Fruit fly (Drosophila melanogaster) whole organism, embryonic: Measurements from ENCODE around the gene CG31224.

ENCODE experiments used
- Adf1 ChIP-seq: fragments of 200-800 bp; sonication (Bioruptor generic); IDR thresholded peaks from 2 replicates; pipeline ENCODE4 v1.3.6; 2022; ENCODE audit warnings: missing biosample characterization, missing genetic modification characterization
- Awh ChIP-seq: fragments of 200-800 bp; sonication (Bioruptor generic); IDR thresholded peaks from 2 replicates; pipeline ENCODE4, ENCODE4 v1.3.6; 2022; ENCODE audit warnings: missing biosample characterization, missing genetic modification characterization
- CG10959 ChIP-seq: fragments of 200-800 bp; sonication (Bioruptor generic); IDR thresholded peaks from 2 replicates; pipeline ENCODE4 v1.3.6; 2022; ENCODE audit warnings: missing biosample characterization, missing genetic modification characterization
- CG11093 ChIP-seq: fragments of 200-800 bp; sonication (Bioruptor generic); IDR thresholded peaks from 3 replicates; pipeline ENCODE4 v1.3.6; 2022; ENCODE audit warnings: missing biosample characterization, missing genetic modification characterization
- CG13424 ChIP-seq: fragments of 200-800 bp; sonication (Bioruptor generic); optimal IDR thresholded peaks from 2 replicates; lab custom pipeline; 2019; ENCODE audit warnings: missing biosample characterization, mild to moderate bottlenecking, missing genetic modification characterization, moderate library complexity
- CG13624 ChIP-seq: fragments of 200-800 bp; sonication (Bioruptor generic); optimal IDR thresholded peaks from 2 replicates; lab custom pipeline; 2016; ENCODE audit warnings: missing biosample characterization, missing genetic modification characterization
- CG15479 ChIP-seq: fragments of 200-800 bp; sonication (Bioruptor generic); optimal IDR thresholded peaks from 3 replicates; lab custom pipeline; 2019; ENCODE audit warnings: missing biosample characterization, mild to moderate bottlenecking, missing genetic modification characterization, moderate library complexity
- CG15601 ChIP-seq: fragments of 200-800 bp; sonication (Bioruptor generic); optimal IDR thresholded peaks from 3 replicates; lab custom pipeline; 2019; ENCODE audit warnings: missing biosample characterization, mild to moderate bottlenecking, missing genetic modification characterization, moderate library complexity
- CG16863 ChIP-seq: fragments of 200-800 bp; sonication (Bioruptor generic); optimal IDR thresholded peaks from 3 replicates; lab custom pipeline; 2016; ENCODE audit warnings: missing biosample characterization, missing genetic modification characterization
- CG17328 ChIP-seq: fragments of 200-800 bp; sonication (Bioruptor generic); IDR thresholded peaks from 2 replicates; pipeline ENCODE4 v1.3.6; 2022; ENCODE audit warnings: missing biosample characterization, missing genetic modification characterization
- CG18262 ChIP-seq: fragments of 200-800 bp; optimal IDR thresholded peaks from 3 replicates; lab custom pipeline; 2019; ENCODE audit warnings: missing biosample characterization, mild to moderate bottlenecking, missing genetic modification characterization, moderate library complexity
- CG18599 ChIP-seq: fragments of 200-800 bp; sonication (Bioruptor generic); optimal IDR thresholded peaks from 3 replicates; lab custom pipeline; 2017; ENCODE audit warnings: missing biosample characterization, missing genetic modification characterization, mild to moderate bottlenecking, moderate library complexity, missing genetic modification reagents
- CG3407 ChIP-seq: fragments of 200-800 bp; sonication (Bioruptor generic); optimal IDR thresholded peaks from 2 replicates; lab custom pipeline; 2018; ENCODE audit warnings: missing biosample characterization, mild to moderate bottlenecking, missing genetic modification characterization
- CG34224 ChIP-seq: fragments of 200-800 bp; sonication (Bioruptor generic); IDR thresholded peaks from 3 replicates; pipeline ENCODE4 v1.3.6; 2022; ENCODE audit warnings: missing biosample characterization, missing genetic modification characterization; ENCODE audit not compliant: partially characterized antibody
- CG3726 ChIP-seq: fragments of 200-800 bp; sonication (Bioruptor generic); IDR thresholded peaks from 3 replicates; pipeline ENCODE4, ENCODE4 v1.3.6; 2022; ENCODE audit warnings: missing biosample characterization, missing genetic modification characterization
- CG6813 ChIP-seq: fragments of 200-800 bp; sonication (Bioruptor generic); optimal IDR thresholded peaks from 2 replicates; lab custom pipeline; 2017; ENCODE audit warnings: missing biosample characterization, missing genetic modification characterization, mild to moderate bottlenecking, moderate library complexity, missing genetic modification reagents
- CG8359 ChIP-seq: fragments of 200-800 bp; sonication (Bioruptor generic); optimal IDR thresholded peaks from 2 replicates; lab custom pipeline; 2017; ENCODE audit warnings: missing biosample characterization, mild to moderate bottlenecking, missing genetic modification characterization, borderline replicate concordance
- CG9437 ChIP-seq: fragments of 200-800 bp; sonication (Bioruptor generic); optimal IDR thresholded peaks from 2 replicates; lab custom pipeline; 2018; ENCODE audit warnings: missing biosample characterization, mild to moderate bottlenecking, missing genetic modification characterization
- CG9727 ChIP-seq: fragments of 200-800 bp; sonication (Bioruptor generic); optimal IDR thresholded peaks from 3 replicates; lab custom pipeline; 2017; ENCODE audit warnings: missing biosample characterization, mild to moderate bottlenecking, missing genetic modification characterization
- Dip3 ChIP-seq: fragments of 200-800 bp; sonication (Bioruptor generic); optimal IDR thresholded peaks from 3 replicates; lab custom pipeline; 2016; ENCODE audit warnings: missing biosample characterization, missing genetic modification characterization
- Dp ChIP-seq: fragments of 200-800 bp; sonication (Bioruptor generic); optimal IDR thresholded peaks from 2 replicates; lab custom pipeline; 2018; ENCODE audit warnings: missing biosample characterization, mild to moderate bottlenecking, missing genetic modification characterization, moderate library complexity
- Fer2 ChIP-seq: fragments of 200-800 bp; sonication (Bioruptor generic); optimal IDR thresholded peaks from 2 replicates; lab custom pipeline; 2018; ENCODE audit warnings: missing biosample characterization, mild to moderate bottlenecking, missing genetic modification characterization, moderate library complexity
- GATAe ChIP-seq: fragments of 200-800 bp; sonication (Bioruptor generic); conservative IDR thresholded peaks from 2 replicates; pipeline ENCODE4 v1.3.6; 2022; ENCODE audit warnings: missing biosample characterization, missing genetic modification characterization
- Hmr ChIP-seq: fragments of 200-800 bp; sonication (Bioruptor generic); optimal IDR thresholded peaks from 3 replicates; lab custom pipeline; 2017; ENCODE audit warnings: mild to moderate bottlenecking, missing biosample characterization, missing genetic modification reagents, missing genetic modification characterization
- Hr51 ChIP-seq, 2 experiments: fragments of 200-800 bp; sonication (Bioruptor generic); optimal IDR thresholded peaks; 2 replicates in 1 of 2; 3 replicates in 1 of 2; lab custom pipeline; 2016 to 2018; ENCODE audit warnings: missing biosample characterization in 2 of 2, missing genetic modification characterization in 2 of 2, mild to moderate bottlenecking in 1 of 2, moderate library complexity in 1 of 2
- Lpt ChIP-seq: fragments of >200 bp; optimal IDR thresholded peaks from 2 replicates; lab custom pipeline; 2018; ENCODE audit warnings: missing biosample characterization, missing genetic modification characterization
- Ptx1 ChIP-seq: fragments of 200-800 bp; sonication (Bioruptor generic); IDR thresholded peaks from 2 replicates; pipeline ENCODE4 v1.3.6; 2022; ENCODE audit warnings: missing biosample characterization, missing genetic modification characterization
- Taf1 ChIP-seq: fragments of 200-800 bp; sonication (Bioruptor generic); IDR thresholded peaks from 2 replicates; pipeline ENCODE4 v1.3.6; 2022; ENCODE audit warnings: missing biosample characterization, missing genetic modification characterization
- Tbp ChIP-seq: fragments of >200 bp; optimal IDR thresholded peaks from 2 replicates; lab custom pipeline; 2018; ENCODE audit warnings: missing biosample characterization, missing genetic modification characterization
- YL-1 ChIP-seq: fragments of 200-800 bp; sonication (Bioruptor generic); optimal IDR thresholded peaks from 3 replicates; lab custom pipeline; 2017; ENCODE audit warnings: missing biosample characterization, mild to moderate bottlenecking, missing genetic modification characterization
- corto ChIP-seq: fragments of 200-800 bp; sonication (Bioruptor generic); optimal IDR thresholded peaks from 2 replicates; lab custom pipeline; 2016; ENCODE audit warnings: missing biosample characterization, mild to moderate bottlenecking, missing genetic modification characterization, moderate library complexity
- cwo ChIP-seq: fragments of 200-800 bp; sonication (Bioruptor generic); optimal IDR thresholded peaks from 3 replicates; lab custom pipeline; 2017; ENCODE audit warnings: missing biosample characterization, missing genetic modification characterization, mild to moderate bottlenecking, moderate library complexity, missing genetic modification reagents
- gem ChIP-seq: fragments of 200-800 bp; sonication (Bioruptor generic); optimal IDR thresholded peaks from 2 replicates; lab custom pipeline; 2019; ENCODE audit warnings: missing biosample characterization, mild to moderate bottlenecking, missing genetic modification characterization, moderate library complexity
- lmd ChIP-seq: fragments of 200-800 bp; sonication (Bioruptor generic); IDR thresholded peaks from 2 replicates; pipeline ENCODE4 v1.3.6; 2022; ENCODE audit warnings: missing biosample characterization, missing genetic modification characterization
- lola ChIP-seq, 3 experiments: fragments of >200 bp in 2 of 3; fragments of 200-800 bp in 1 of 3; sonication (Bioruptor generic) in 1 of 3; optimal IDR thresholded peaks; 2 replicates each; lab custom pipeline; 2017 to 2019; ENCODE audit warnings: missing biosample characterization in 3 of 3, missing genetic modification characterization in 3 of 3, mild to moderate bottlenecking in 1 of 3, moderate library complexity in 1 of 3
- mam ChIP-seq: fragments of 200-800 bp; sonication (Bioruptor generic); optimal IDR thresholded peaks from 3 replicates; lab custom pipeline; 2016; ENCODE audit warnings: missing biosample characterization, missing genetic modification characterization
- nau ChIP-seq: fragments of 200-800 bp; sonication (Bioruptor generic); optimal IDR thresholded peaks from 3 replicates; lab custom pipeline; 2017; ENCODE audit warnings: missing biosample characterization, mild to moderate bottlenecking, missing genetic modification characterization, missing genetic modification reagents
- nerfin-2 ChIP-seq: fragments of 200-800 bp; sonication (Bioruptor generic); IDR thresholded peaks from 2 replicates; pipeline ENCODE4 v1.3.6; 2022; ENCODE audit warnings: missing biosample characterization, missing genetic modification characterization; ENCODE audit not compliant: partially characterized antibody
- nom ChIP-seq: fragments of 200-800 bp; sonication (Bioruptor generic); optimal IDR thresholded peaks from 2 replicates; lab custom pipeline; 2017; ENCODE audit warnings: missing biosample characterization, missing genetic modification characterization, mild to moderate bottlenecking, moderate library complexity, missing genetic modification reagents
- onecut ChIP-seq: fragments of 200-800 bp; sonication (Bioruptor generic); IDR thresholded peaks from 2 replicates; pipeline ENCODE4 v1.3.6; 2022; ENCODE audit warnings: missing biosample characterization, missing genetic modification characterization
- pan ChIP-seq, 4 experiments: fragments of >200 bp in 3 of 4; fragments of 200-800 bp in 1 of 4; sonication (Bioruptor generic) in 1 of 4; optimal IDR thresholded peaks in 3 of 4; IDR thresholded peaks in 1 of 4; 2 replicates each; pipeline versions ENCODE4 v1.3.6 to Lab custom; 2017 to 2022; ENCODE audit warnings: missing biosample characterization in 2 of 4, missing genetic modification characterization in 2 of 4, mixed read lengths in 1 of 4
- ranshi ChIP-seq: fragments of 200-800 bp; sonication (Bioruptor generic); IDR thresholded peaks from 2 replicates; pipeline ENCODE4 v1.3.6; 2022; ENCODE audit warnings: missing biosample characterization, missing genetic modification characterization
- sima ChIP-seq: fragments of 200-800 bp; sonication (Bioruptor generic); optimal IDR thresholded peaks from 2 replicates; lab custom pipeline; 2016; ENCODE audit warnings: missing biosample characterization, missing genetic modification characterization
- sisA ChIP-seq: fragments of 200-800 bp; sonication (Bioruptor generic); IDR thresholded peaks from 2 replicates; pipeline ENCODE4 v1.3.6; 2022; ENCODE audit warnings: missing biosample characterization, missing genetic modification characterization
- ssp ChIP-seq: fragments of 200-800 bp; sonication (Bioruptor generic); IDR thresholded peaks from 2 replicates; pipeline ENCODE4 v1.3.6; 2022; ENCODE audit warnings: missing biosample characterization, missing genetic modification characterization
- trem ChIP-seq: fragments of 200-800 bp; optimal IDR thresholded peaks from 3 replicates; lab custom pipeline; 2019; ENCODE audit warnings: missing biosample characterization, mild to moderate bottlenecking, missing genetic modification characterization, moderate library complexity
- usp ChIP-seq: fragments of >200 bp; optimal IDR thresholded peaks from 2 replicates; lab custom pipeline; 2017; ENCODE audit warnings: missing biosample characterization, missing genetic modification characterization
- wor ChIP-seq: fragments of 200-800 bp; sonication (Bioruptor generic); IDR thresholded peaks from 2 replicates; pipeline ENCODE4 v1.3.6; 2022; ENCODE audit warnings: missing biosample characterization, missing genetic modification characterization

The CG31224 gene

DNA sequence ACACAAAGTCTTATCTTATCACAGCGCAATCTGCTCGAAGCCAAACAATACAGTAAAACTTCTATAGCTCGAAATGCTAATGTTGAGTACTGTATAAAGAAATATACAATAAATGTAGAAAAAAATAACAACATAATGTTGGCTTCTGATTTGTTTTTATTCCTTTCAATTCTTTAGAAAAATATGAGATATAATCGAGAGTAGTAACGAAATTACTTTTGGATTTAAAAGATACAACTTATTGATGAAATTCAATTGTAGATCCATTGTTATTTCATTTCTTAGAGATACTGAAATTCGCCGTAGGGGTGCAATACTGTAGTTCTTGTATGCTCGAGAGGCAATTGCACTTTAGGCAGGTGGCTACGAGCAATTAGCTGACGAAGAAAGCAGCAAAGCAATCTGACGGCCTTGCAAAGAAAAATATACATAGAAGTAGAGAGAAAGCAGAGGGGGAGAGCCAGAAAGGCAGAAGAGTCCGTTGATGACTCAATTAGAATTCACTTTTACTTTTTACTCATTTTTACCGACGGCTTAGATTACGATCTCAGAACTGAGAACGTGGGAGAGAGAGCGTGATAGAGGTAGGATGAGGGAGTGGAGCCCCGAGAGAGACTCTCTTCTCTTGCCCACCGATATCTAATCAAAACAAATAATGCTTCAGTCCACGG is 11.5 kb upstream of the CG31224 start (continued):
- TF ChIP-seq CG18262 (tag; lab: Kevin White, UChicago) (peak; percentile 73), CG3726 (GFP tag; lab: Robert Waterston, UW) (no peak), lola (GFP tag; optimal IDR thresholded peaks at IDR 0.05; lab: Kevin White, UChicago) (peak in 1 of 3 experiments; percentile 67), corto (GFP tag; lab: Kevin White, UChicago) (peak; percentile 44), ranshi (GFP tag; lab: Robert Waterston, UW) (peak; percentile 31; the same call in 1 of the 2 replicates), Awh (GFP tag; lab: Robert Waterston, UW) (peak; percentile 27; the same call in 1 of the 2 replicates), lmd (GFP tag; lab: Robert Waterston, UW) (peak; percentile 45), CG10959 (GFP tag; lab: Robert Waterston, UW) (no peak), CG3407 (GFP tag; lab: Kevin White, UChicago) (peak; percentile 29), sima (no peak), Dip3 (GFP tag; lab: Kevin White, UChicago) (no peak), Ptx1 (GFP tag; lab: Robert Waterston, UW) (peak; percentile 40), nom (no peak), nerfin-2 (GFP tag; lab: Robert Waterston, UW) (no peak), CG15601 (tag; lab: Kevin White, UChicago) (peak; percentile 44), Hr51 (GFP tag; optimal IDR thresholded peaks at IDR 0.05; lab: Kevin White, UChicago) (peak in 1 of 2 experiments; percentile 57), CG6813 (peak; percentile 24), CG8359 (GFP tag; lab: Kevin White, UChicago) (no peak), ssp (peak; percentile 24; the same call in 1 of the 2 replicates), CG13424 (tag; lab: Kevin White, UChicago) (peak; percentile 67), CG34224 (no peak), CG9727 (GFP tag; lab: Kevin White, UChicago) (peak; percentile 41), GATAe (GFP tag; lab: Robert Waterston, UW) (peak; percentile 82), mam (GFP tag; lab: Kevin White, UChicago) (peak; percentile 6), usp (no peak), sisA (peak; percentile 50), Dp (no peak), wor (GFP tag; lab: Robert Waterston, UW) (no peak), CG18599 (peak; percentile 20), Lpt (GFP tag; lab: Kevin White, UChicago) (no peak), onecut (GFP tag; lab: Robert Waterston, UW) (no peak; the same call in 1 of the 2 replicates), CG17328 (GFP tag; lab: Robert Waterston, UW) (peak; percentile 47; the same call in 1 of the 2 replicates), Hmr (peak; percentile 59), YL-1 (no peak), CG9437 (GFP tag; lab: Kevin White, UChicago) (peak; percentile 14), pan (optimal IDR thresholded peaks at IDR 0.05; lab: Kevin White, UChicago) (no peak), pan (GFP tag; optimal IDR thresholded peaks at IDR 0.05 in 1 of 2, IDR thresholded peaks at IDR 0.05 in 1 of 2) (peak in 1 of 2 experiments; percentile 26), nau (GFP tag; lab: Kevin White, UChicago) (no peak), Adf1 (no peak), trem (tag; lab: Kevin White, UChicago) (peak; percentile 7), Taf1 (GFP tag; lab: Robert Waterston, UW) (no peak), CG11093 (GFP tag; lab: Robert Waterston, UW) (0 out of 3 replicates have a peak, but pooled peaks have one; percentile 37), cwo (peak; percentile 32), gem (tag; lab: Kevin White, UChicago) (peak; percentile 84), Tbp (GFP tag; lab: Kevin White, UChicago) (no peak), Fer2 (tag; lab: Kevin White, UChicago) (peak; percentile 51), CG16863 (GFP tag; lab: Kevin White, UChicago) (no peak), CG15479 (no peak), CG13624 (peak; percentile 65)
